Worm (Caenorhabditis elegans) whole organism, mixed stage, embryonic: ENCODE results near the gene clec-5.

Experiments used
- M03D4.4 ChIP-seq: sonication (generic microtip); optimal IDR thresholded peaks from 2 replicates; lab custom pipeline; 2017; ENCODE audit warnings: mild to moderate bottlenecking, missing genetic modification characterization, missing compliant biosample characterization
- bed-3 ChIP-seq: fragments of 200-800 bp; sonication (Bioruptor generic); optimal IDR thresholded peaks from 3 replicates; lab custom pipeline; 2018; ENCODE audit warnings: mild to moderate bottlenecking, missing genetic modification characterization, moderate library complexity, missing compliant biosample characterization
- blmp-1 ChIP-seq: fragments of 150-350 bp; optimal IDR thresholded peaks from 2 replicates; lab custom pipeline; 2014; ENCODE audit warnings: missing biosample characterization, missing genetic modification characterization
- ceh-39 ChIP-seq: fragments of 150-350 bp; optimal IDR thresholded peaks from 2 replicates; lab custom pipeline; 2014; ENCODE audit warnings: missing biosample characterization, missing genetic modification characterization
- ceh-83 ChIP-seq: fragments of 200-800 bp; sonication (Bioruptor generic); optimal IDR thresholded peaks from 2 replicates; lab custom pipeline; 2018; ENCODE audit warnings: mild to moderate bottlenecking, missing genetic modification characterization, missing compliant biosample characterization
- cnd-1 ChIP-seq: fragments of 200-800 bp; sonication (Bioruptor generic); optimal IDR thresholded peaks from 2 replicates; lab custom pipeline; 2018; ENCODE audit warnings: mild to moderate bottlenecking, missing genetic modification characterization, missing compliant biosample characterization
- elt-1 ChIP-seq: sonication (generic microtip); optimal IDR thresholded peaks from 2 replicates; lab custom pipeline; 2017; ENCODE audit warnings: missing genetic modification characterization, mild to moderate bottlenecking, missing compliant biosample characterization, antibody characterized with exemption, moderate library complexity, borderline replicate concordance; ENCODE audit not compliant: insufficient read depth
- elt-3 ChIP-seq: fragments of 150-350 bp; optimal IDR thresholded peaks from 2 replicates; lab custom pipeline; 2014; ENCODE audit warnings: missing biosample characterization, missing genetic modification characterization
- flh-1 ChIP-seq: fragments of 200-800 bp; sonication (Bioruptor generic); optimal IDR thresholded peaks from 2 replicates; lab custom pipeline; 2018; ENCODE audit warnings: mild to moderate bottlenecking, missing genetic modification characterization, moderate library complexity, missing compliant biosample characterization
- ham-2 ChIP-seq: fragments of 200-800 bp; sonication (Bioruptor generic); optimal IDR thresholded peaks from 2 replicates; lab custom pipeline; 2018; ENCODE audit warnings: mild to moderate bottlenecking, missing genetic modification characterization, missing compliant biosample characterization
- hlh-1 ChIP-seq: fragments of 150-350 bp; optimal IDR thresholded peaks from 2 replicates; lab custom pipeline; 2014; ENCODE audit warnings: missing biosample characterization, missing genetic modification reagents, missing genetic modification characterization
- lin-13 ChIP-seq: fragments of 150-350 bp; optimal IDR thresholded peaks from 2 replicates; lab custom pipeline; 2014; ENCODE audit warnings: missing biosample characterization, missing genetic modification characterization
- lin-32 ChIP-seq: fragments of 200-800 bp; sonication (Bioruptor generic); optimal IDR thresholded peaks from 2 replicates; lab custom pipeline; 2018; ENCODE audit warnings: mild to moderate bottlenecking, missing genetic modification characterization, missing compliant biosample characterization
- lsy-2 ChIP-seq: fragments of 150-350 bp; optimal IDR thresholded peaks from 2 replicates; lab custom pipeline; 2014; ENCODE audit warnings: missing biosample characterization, missing genetic modification characterization
- mab-5 ChIP-seq: fragments of 150-350 bp; optimal IDR thresholded peaks from 2 replicates; lab custom pipeline; 2014; ENCODE audit warnings: missing biosample characterization, missing genetic modification characterization
- mep-1 ChIP-seq: fragments of 150-350 bp; optimal IDR thresholded peaks from 2 replicates; lab custom pipeline; 2017; ENCODE audit warnings: missing biosample characterization, missing genetic modification reagents, missing genetic modification characterization, inconsistent platforms
- mls-2 ChIP-seq: sonication (generic microtip); optimal IDR thresholded peaks from 2 replicates; lab custom pipeline; 2016; ENCODE audit warnings: mild to moderate bottlenecking, missing genetic modification characterization, moderate library complexity, missing compliant biosample characterization
- nhr-12 ChIP-seq: fragments of 150-350 bp; optimal IDR thresholded peaks from 2 replicates; lab custom pipeline; 2014; ENCODE audit warnings: missing biosample characterization, missing genetic modification characterization
- nhr-2 ChIP-seq: fragments of 150-350 bp; optimal IDR thresholded peaks from 2 replicates; lab custom pipeline; 2014; ENCODE audit warnings: missing biosample characterization, missing genetic modification characterization
- nhr-237 ChIP-seq: fragments of 150-350 bp; optimal IDR thresholded peaks from 2 replicates; lab custom pipeline; 2014; ENCODE audit warnings: missing biosample characterization, missing genetic modification characterization
- nhr-28 ChIP-seq: fragments of 150-350 bp; optimal IDR thresholded peaks from 2 replicates; lab custom pipeline; 2014; ENCODE audit warnings: missing biosample characterization, missing genetic modification characterization
- nhr-76 ChIP-seq: sonication (generic microtip); optimal IDR thresholded peaks from 2 replicates; lab custom pipeline; 2017; ENCODE audit warnings: missing biosample characterization, missing genetic modification characterization
- pha-4 ChIP-seq: fragments of 150-350 bp; optimal IDR thresholded peaks from 2 replicates; lab custom pipeline; 2018; ENCODE audit warnings: missing biosample characterization, missing genetic modification reagents, missing genetic modification characterization
- sem-2 ChIP-seq: fragments of 200-800 bp; sonication (Bioruptor generic); optimal IDR thresholded peaks from 2 replicates; lab custom pipeline; 2018; ENCODE audit warnings: mild to moderate bottlenecking, missing genetic modification characterization, missing compliant biosample characterization
- snpc-4 ChIP-seq: fragments of 150-350 bp; optimal IDR thresholded peaks from 2 replicates; lab custom pipeline; 2014; ENCODE audit warnings: missing biosample characterization, missing genetic modification characterization
- sptf-1 ChIP-seq: sonication (generic microtip); optimal IDR thresholded peaks from 2 replicates; lab custom pipeline; 2017; ENCODE audit warnings: mild to moderate bottlenecking, missing genetic modification characterization, moderate library complexity, missing compliant biosample characterization
- tbx-8 ChIP-seq: fragments of 200-800 bp; sonication (Bioruptor generic); optimal IDR thresholded peaks from 2 replicates; lab custom pipeline; 2018; ENCODE audit warnings: mild to moderate bottlenecking, missing genetic modification characterization, moderate library complexity, missing compliant biosample characterization
- unc-120 ChIP-seq: sonication (generic microtip); optimal IDR thresholded peaks from 2 replicates; lab custom pipeline; 2017; ENCODE audit warnings: missing genetic modification characterization, missing compliant biosample characterization; ENCODE audit not compliant: poor library complexity, severe bottlenecking
- unc-62 ChIP-seq: fragments of 150-350 bp; optimal IDR thresholded peaks from 2 replicates; lab custom pipeline; 2014; ENCODE audit warnings: missing biosample characterization, missing genetic modification reagents, missing genetic modification characterization
- zip-8 ChIP-seq: fragments of 150-350 bp; optimal IDR thresholded peaks from 2 replicates; lab custom pipeline; 2014; ENCODE audit warnings: missing biosample characterization, missing genetic modification characterization
- ztf-11 ChIP-seq: fragments of 150-350 bp; optimal IDR thresholded peaks from 2 replicates; lab custom pipeline; 2014; ENCODE audit warnings: missing biosample characterization, missing genetic modification characterization

The clec-5 gene

ce11 chrIII:4873395-4873794, 10.0 kb downstream of the clec-5 start:
- TF ChIP-seq nhr-76 (tag; lab: Kevin White, UChicago), result no peak
- TF ChIP-seq sptf-1 (tag; lab: Kevin White, UChicago), result no peak
- TF ChIP-seq lin-32 (GFP tag; lab: Kevin White, UChicago), result no peak
- TF ChIP-seq mep-1 (tag; lab: Kevin White, UChicago), result no peak
- TF ChIP-seq ceh-83, result no peak
- TF ChIP-seq sem-2 (GFP tag; lab: Kevin White, UChicago), result no peak
- no peak for TF ChIP-seq nhr-2 (tag; lab: Kevin White, UChicago)
- TF ChIP-seq hlh-1, result no peak
- no peak for TF ChIP-seq elt-3 (tag; lab: Kevin White, UChicago)
- TF ChIP-seq flh-1 (GFP tag; lab: Kevin White, UChicago), result no peak
- no peak for TF ChIP-seq zip-8 (tag; lab: Kevin White, UChicago)
- TF ChIP-seq nhr-237 (tag; lab: Kevin White, UChicago), result no peak
- no peak for TF ChIP-seq pha-4
- TF ChIP-seq snpc-4 (tag; lab: Kevin White, UChicago), result no peak
- TF ChIP-seq ceh-39 (tag; lab: Kevin White, UChicago), result no peak
- TF ChIP-seq lsy-2 (tag; lab: Kevin White, UChicago), result no peak
- no peak for TF ChIP-seq nhr-12 (tag; lab: Kevin White, UChicago)
- no peak for TF ChIP-seq unc-120
- no peak for TF ChIP-seq lin-13

ce11 chrIII:4870478-4870877, 12.9 kb downstream of the clec-5 start, which contains the start of gene gipc-1:
gipc-1 (plus strand) TSS chrIII:4870778.
- TF ChIP-seq nhr-76 (tag; lab: Kevin White, UChicago) (no peak), pha-4 (no peak)

ce11 chrIII:4868643-4869042, 14.8 kb downstream of the clec-5 start, which contains the start of the genes msd-4 and C35D10.3:
msd-4 (minus strand) TSS chrIII:4868743.
C35D10.3 (plus strand) TSS chrIII:4868921.
- TF ChIP-seq blmp-1, result no peak
- TF ChIP-seq unc-120, result no peak
- no peak for TF ChIP-seq nhr-76 (tag; lab: Kevin White, UChicago)
- TF ChIP-seq elt-1, result no peak
- TF ChIP-seq ham-2 (GFP tag; lab: Kevin White, UChicago), result no peak
- TF ChIP-seq tbx-8 (GFP tag; lab: Kevin White, UChicago), result no peak
- no peak for TF ChIP-seq bed-3 (GFP tag; lab: Kevin White, UChicago)
- no peak for TF ChIP-seq lin-13
- no peak for TF ChIP-seq nhr-28 (tag; lab: Kevin White, UChicago)
- TF ChIP-seq ceh-83, result no peak
- TF ChIP-seq elt-3 (tag; lab: Kevin White, UChicago), result no peak
- TF ChIP-seq mls-2 (tag; lab: Kevin White, UChicago), result no peak
- no peak for TF ChIP-seq cnd-1 (tag; lab: Kevin White, UChicago)

ce11 chrIII:4866762-4867161, 16.6 kb downstream of the clec-5 start, which contains the start of gene C35D10.17:
C35D10.17 (plus strand) TSS chrIII:4867062.
- TF ChIP-seq snpc-4 (tag; lab: Kevin White, UChicago) (no peak), nhr-237 (tag; lab: Kevin White, UChicago) (no peak), M03D4.4 (tag; lab: Kevin White, UChicago) (no peak), lin-32 (GFP tag; lab: Kevin White, UChicago) (no peak), mls-2 (tag; lab: Kevin White, UChicago) (no peak), lsy-2 (tag; lab: Kevin White, UChicago) (no peak), mab-5 (tag; lab: Kevin White, UChicago) (no peak), nhr-28 (tag; lab: Kevin White, UChicago) (no peak), bed-3 (GFP tag; lab: Kevin White, UChicago) (no peak), pha-4 (no peak), elt-3 (tag; lab: Kevin White, UChicago) (no peak)
- TF ChIP-seq, all 35 proteins: peak for 0

ce11 chrIII:4863127-4863526, 20.3 kb downstream of the clec-5 start, which contains the start of gene coq-8:
coq-8 (plus strand) TSS chrIII:4863427.
- no peak for TF ChIP-seq unc-120
- TF ChIP-seq mab-5 (tag; lab: Kevin White, UChicago), result no peak
- no peak for TF ChIP-seq sptf-1 (tag; lab: Kevin White, UChicago)
- no peak for TF ChIP-seq ceh-39 (tag; lab: Kevin White, UChicago)
- TF ChIP-seq unc-62 (GFP tag; lab: Kevin White, UChicago), result no peak
- TF ChIP-seq nhr-237 (tag; lab: Kevin White, UChicago), result no peak
- TF ChIP-seq M03D4.4 (tag; lab: Kevin White, UChicago), result no peak
- no peak for TF ChIP-seq nhr-2 (tag; lab: Kevin White, UChicago)
- no peak for TF ChIP-seq ztf-11 (tag; lab: Kevin White, UChicago)
